7 worm cellular contexts compared by ENCODE assay signal in genomic region chrV:11548914-11549406, ce11.
A peak's percentile ranks its signal among the peaks of the same experiment; 100 is the strongest.
TF ChIP-seq lines count a peak whose summit lies in the region.

F38B7.17 (minus strand) TSS chrV:11548964.
F38B7.3 (plus strand) TSS chrV:11549107.

TF ChIP-seq in whole organism, L1 larva, 84 proteins besides CTCF, POLR2A, EP300 and RAD21 (continued from another document and continues in another):
- TF ChIP-seq nhr-76 (tag; optimal IDR thresholded peaks at IDR 0.05; lab: Kevin White, UChicago) (no peak), egl-27 (tag; optimal IDR thresholded peaks at IDR 0.05; lab: Kevin White, UChicago) (no peak), nhr-19 (GFP tag; conservative IDR thresholded peaks at IDR 0.05; lab: Robert Waterston, UW) (peak; percentile 19; the same call in 1 of the 2 replicates), unc-130 (tag; optimal IDR thresholded peaks at IDR 0.05; lab: Kevin White, UChicago) (no peak), nhr-85 (tag; lab: Kevin White, UChicago) (peak; percentile 73), aha-1 (tag; optimal IDR thresholded peaks at IDR 0.05; lab: Kevin White, UChicago) (no peak), nhr-71 (tag; optimal IDR thresholded peaks at IDR 0.05; lab: Kevin White, UChicago) (peak; percentile 84), lin-13 (GFP tag; optimal IDR thresholded peaks at IDR 0.05; lab: Kevin White, UChicago) (peak; percentile 8), sup-37 (GFP tag; optimal IDR thresholded peaks at IDR 0.05; lab: Kevin White, UChicago) (no peak), dsc-1 (tag; optimal IDR thresholded peaks at IDR 0.05; lab: Kevin White, UChicago) (peak; percentile 41), nhr-90 (tag; optimal IDR thresholded peaks at IDR 0.05; lab: Kevin White, UChicago; ENCODE audit: poor library complexity) (no peak), ceh-90 (tag; optimal IDR thresholded peaks at IDR 0.05; lab: Kevin White, UChicago) (no peak), pag-3 (tag; optimal IDR thresholded peaks at IDR 0.05; lab: Kevin White, UChicago; ENCODE audit: borderline replicate concordance, insufficient read depth) (no peak), nhr-77 (tag; optimal IDR thresholded peaks at IDR 0.05; lab: Kevin White, UChicago) (peak; percentile 43), lsy-2 (tag; optimal IDR thresholded peaks at IDR 0.05; lab: Kevin White, UChicago) (peak; percentile 53 to 68), snpc-4 (tag; optimal IDR thresholded peaks at IDR 0.05; lab: Kevin White, UChicago) (peak; percentile 18), ztf-4 (tag; optimal IDR thresholded peaks at IDR 0.05; lab: Kevin White, UChicago) (peak; percentile 30), lin-39 (tag; optimal IDR thresholded peaks at IDR 0.05; lab: Kevin White, UChicago) (no peak), vab-15 (tag; optimal IDR thresholded peaks at IDR 0.05; lab: Kevin White, UChicago) (no peak)

TF ChIP-seq in whole organism, L2 larva, 48 proteins besides CTCF, POLR2A, EP300 and RAD21 (continued from another document):
- TF ChIP-seq lin-13 (GFP tag; optimal IDR thresholded peaks at IDR 0.05; lab: Kevin White, UChicago) (peak; percentile 38), nhr-25 (tag; optimal IDR thresholded peaks at IDR 0.05; lab: Kevin White, UChicago) (peak; percentile 78), ztf-4 (tag; optimal IDR thresholded peaks at IDR 0.05; lab: Kevin White, UChicago) (peak; percentile 37), crh-2 (tag; optimal IDR thresholded peaks at IDR 0.05; lab: Kevin White, UChicago) (peak; percentile 69), F13H6.1 (tag; optimal IDR thresholded peaks at IDR 0.05; lab: Kevin White, UChicago) (peak; percentile 64), nhr-10 (tag; optimal IDR thresholded peaks at IDR 0.05; lab: Kevin White, UChicago) (no peak), sma-9 (GFP tag; optimal IDR thresholded peaks at IDR 0.05; lab: Kevin White, UChicago) (peak; percentile 70), sma-9 (tag; optimal IDR thresholded peaks at IDR 0.05; lab: Kevin White, UChicago) (no peak), egl-27 (tag; optimal IDR thresholded peaks at IDR 0.05; lab: Kevin White, UChicago) (no peak), ama-1 (optimal IDR thresholded peaks at IDR 0.05; lab: Kevin White, UChicago) (peak; percentile 79), C34F6.9 (tag; optimal IDR thresholded peaks at IDR 0.05; lab: Kevin White, UChicago) (peak; percentile 89), nhr-11 (tag; optimal IDR thresholded peaks at IDR 0.05; lab: Kevin White, UChicago) (no peak), blmp-1 (tag; optimal IDR thresholded peaks at IDR 0.05; lab: Kevin White, UChicago; ENCODE audit: insufficient read depth) (peak; percentile 77), mbf-1 (tag; optimal IDR thresholded peaks at IDR 0.05; lab: Kevin White, UChicago) (no peak), elt-3 (tag; optimal IDR thresholded peaks at IDR 0.05; lab: Kevin White, UChicago) (no peak)

TF ChIP-seq in whole organism, L3 larva, 47 proteins besides CTCF, POLR2A, EP300 and RAD21 (continued from another document):
- TF ChIP-seq sea-2 (GFP tag; optimal IDR thresholded peaks at IDR 0.05; lab: Kevin White, UChicago) (no peak), nfya-1 (tag; optimal IDR thresholded peaks at IDR 0.05; lab: Kevin White, UChicago; ENCODE audit: insufficient read depth) (peak; percentile 68), tbx-2 (tag; optimal IDR thresholded peaks at IDR 0.05; lab: Kevin White, UChicago) (no peak), nhr-77 (tag; optimal IDR thresholded peaks at IDR 0.05; lab: Kevin White, UChicago) (no peak), nhr-25 (tag; optimal IDR thresholded peaks at IDR 0.05; lab: Kevin White, UChicago) (peak; percentile 89), pha-4 (tag; optimal IDR thresholded peaks at IDR 0.05; lab: Kevin White, UChicago) (peak; percentile 82), hmg-11 (tag; optimal IDR thresholded peaks at IDR 0.05; lab: Kevin White, UChicago) (no peak), mml-1 (tag; optimal IDR thresholded peaks at IDR 0.05; lab: Kevin White, UChicago) (no peak), egl-5 (tag; optimal IDR thresholded peaks at IDR 0.05; lab: Kevin White, UChicago) (peak; percentile 2), unc-62 (GFP tag; optimal IDR thresholded peaks at IDR 0.05; lab: Kevin White, UChicago) (no peak), ZK546.5 (tag; optimal IDR thresholded peaks at IDR 0.05; lab: Kevin White, UChicago) (no peak)
TF ChIP-seq in whole organism, L3 larva: peak in this region for 12.

TF ChIP-seq in whole organism, L4 larva, 104 proteins besides CTCF, POLR2A, EP300 and RAD21 (continued from another document and continues in another):
- TF ChIP-seq nhr-6 (tag; optimal IDR thresholded peaks at IDR 0.05; lab: Kevin White, UChicago) (peak; percentile 27), nhr-48 (tag; optimal IDR thresholded peaks at IDR 0.05; lab: Kevin White, UChicago) (peak; percentile 17), madf-5 (GFP tag; IDR thresholded peaks at IDR 0.05; lab: Robert Waterston, UW) (no peak), mxl-3 (GFP tag; optimal IDR thresholded peaks at IDR 0.05; lab: Kevin White, UChicago) (peak; percentile 63), fos-1 (tag; optimal IDR thresholded peaks at IDR 0.05; lab: Kevin White, UChicago) (no peak), hlh-11 (tag; optimal IDR thresholded peaks at IDR 0.05; lab: Kevin White, UChicago) (peak; percentile 85), ceh-62 (tag; optimal IDR thresholded peaks at IDR 0.05; lab: Kevin White, UChicago) (no peak), ctbp-1 (GFP tag; IDR thresholded peaks at IDR 0.05; lab: Robert Waterston, UW) (0 out of 2 replicates have a peak, but pooled peaks have one; percentile 44), dmd-6 (GFP tag; IDR thresholded peaks at IDR 0.05; lab: Robert Waterston, UW) (peak; percentile 55), unc-62 (GFP tag; optimal IDR thresholded peaks at IDR 0.05 in 1 of 2; lab: Kevin White, UChicago) (peak in 1 of 2 experiments; percentile 52), unc-62 (tag; optimal IDR thresholded peaks at IDR 0.05; lab: Kevin White, UChicago) (no peak), aha-1 (tag; lab: Kevin White, UChicago) (no peak), lin-29 (GFP tag; IDR thresholded peaks at IDR 0.05; lab: Robert Waterston, UW) (no peak), mdl-1 (tag; optimal IDR thresholded peaks at IDR 0.05; lab: Kevin White, UChicago) (peak; percentile 66 to 91), nhr-28 (tag; optimal IDR thresholded peaks at IDR 0.05; lab: Kevin White, UChicago) (peak; percentile 73), dpl-1 (GFP tag; optimal IDR thresholded peaks at IDR 0.05; lab: Kevin White, UChicago) (peak; percentile 27), nhr-25 (tag; optimal IDR thresholded peaks at IDR 0.05; lab: Kevin White, UChicago; ENCODE audit: borderline replicate concordance, insufficient read depth) (peak; percentile 63), attf-4 (tag; optimal IDR thresholded peaks at IDR 0.05; lab: Kevin White, UChicago) (no peak), rbr-2 (tag; optimal IDR thresholded peaks at IDR 0.05; lab: Kevin White, UChicago) (peak; percentile 61), ama-1 (optimal IDR thresholded peaks at IDR 0.05; lab: Kevin White, UChicago) (peak; percentile 26), mep-1 (tag; optimal IDR thresholded peaks at IDR 0.05; lab: Kevin White, UChicago) (peak; percentile 48), nhr-11 (tag; optimal IDR thresholded peaks at IDR 0.05; lab: Kevin White, UChicago) (peak; percentile 60), pqm-1 (tag; optimal IDR thresholded peaks at IDR 0.05; lab: Kevin White, UChicago) (peak; percentile 66)

TF ChIP-seq in whole organism, late embryonic, 69 proteins besides CTCF, POLR2A, EP300 and RAD21 (continued from another document):
- TF ChIP-seq hlh-8 (tag; optimal IDR thresholded peaks at IDR 0.05; lab: Kevin White, UChicago) = peak; percentile 12
- peak; percentile 95 for TF ChIP-seq hlh-30 (tag; optimal IDR thresholded peaks at IDR 0.05; lab: Kevin White, UChicago; ENCODE audit: insufficient read depth)
- TF ChIP-seq unc-86 (tag; optimal IDR thresholded peaks at IDR 0.05; lab: Kevin White, UChicago) = no peak

TF ChIP-seq in whole organism, mixed stage, embryonic, 35 proteins besides CTCF, POLR2A, EP300 and RAD21 (continued from another document):
- TF ChIP-seq bed-3 (GFP tag; optimal IDR thresholded peaks at IDR 0.05; lab: Kevin White, UChicago) (no peak), unc-120 (tag; optimal IDR thresholded peaks at IDR 0.05; lab: Kevin White, UChicago; ENCODE audit: poor library complexity, severe bottlenecking) (peak; percentile 30), blmp-1 (tag; optimal IDR thresholded peaks at IDR 0.05; lab: Kevin White, UChicago) (no peak), ceh-83 (GFP tag; optimal IDR thresholded peaks at IDR 0.05; lab: Kevin White, UChicago) (no peak), drap-1 (GFP tag; optimal IDR thresholded peaks at IDR 0.05; lab: Kevin White, UChicago) (no peak), elt-3 (tag; optimal IDR thresholded peaks at IDR 0.05; lab: Kevin White, UChicago) (no peak), lin-13 (tag; optimal IDR thresholded peaks at IDR 0.05; lab: Kevin White, UChicago) (no peak), mab-5 (tag; optimal IDR thresholded peaks at IDR 0.05; lab: Kevin White, UChicago) (no peak), ceh-39 (tag; optimal IDR thresholded peaks at IDR 0.05; lab: Kevin White, UChicago) (no peak), nhr-237 (tag; optimal IDR thresholded peaks at IDR 0.05; lab: Kevin White, UChicago) (no peak), mls-2 (tag; optimal IDR thresholded peaks at IDR 0.05; lab: Kevin White, UChicago) (no peak), unc-62 (GFP tag; optimal IDR thresholded peaks at IDR 0.05; lab: Kevin White, UChicago) (peak; percentile 40), zip-8 (tag; optimal IDR thresholded peaks at IDR 0.05; lab: Kevin White, UChicago) (no peak), nhr-12 (tag; optimal IDR thresholded peaks at IDR 0.05; lab: Kevin White, UChicago) (no peak), nhr-2 (tag; optimal IDR thresholded peaks at IDR 0.05; lab: Kevin White, UChicago) (no peak), pha-4 (tag; optimal IDR thresholded peaks at IDR 0.05; lab: Kevin White, UChicago) (peak; percentile 50), cnd-1 (tag; optimal IDR thresholded peaks at IDR 0.05; lab: Kevin White, UChicago) (peak; percentile 84), snpc-4 (tag; optimal IDR thresholded peaks at IDR 0.05; lab: Kevin White, UChicago) (no peak), lin-32 (GFP tag; optimal IDR thresholded peaks at IDR 0.05; lab: Kevin White, UChicago) (peak; percentile 11)

TF ChIP-seq in whole organism, young adult, 124 proteins besides CTCF, POLR2A, EP300 and RAD21 (continued from another document):
- TF ChIP-seq ztf-26 (tag; optimal IDR thresholded peaks at IDR 0.05; lab: Kevin White, UChicago) = peak; percentile 30
- TF ChIP-seq K12H6.12 (tag; optimal IDR thresholded peaks at IDR 0.05; lab: Kevin White, UChicago) = peak; percentile 28
- no peak for TF ChIP-seq unc-130 (GFP tag; optimal IDR thresholded peaks at IDR 0.05; lab: Kevin White, UChicago)
- TF ChIP-seq lin-35 (GFP tag; optimal IDR thresholded peaks at IDR 0.05; lab: Kevin White, UChicago) = peak in 1 of 3 experiments; percentile 32
